Fruit fly (Drosophila melanogaster) whole organism, pupa: ENCODE data around the gene CG11050.

ENCODE experiments used
- CG10348 ChIP-seq: fragments of 200-800 bp; sonication (Bioruptor generic); IDR thresholded peaks from 2 replicates; pipeline ENCODE4 v1.3.6; 2022; ENCODE audit warnings: missing biosample characterization, missing genetic modification characterization
- CG12605 ChIP-seq: fragments of 200-800 bp; sonication (Bioruptor generic); IDR thresholded peaks from 2 replicates; pipeline ENCODE4 v1.3.6; 2022; ENCODE audit warnings: missing biosample characterization, missing genetic modification characterization
- CG13204 ChIP-seq: fragments of 200-800 bp; sonication (Bioruptor generic); optimal IDR thresholded peaks from 2 replicates; lab custom pipeline; 2018; ENCODE audit warnings: missing biosample characterization, mild to moderate bottlenecking, missing genetic modification characterization, moderate library complexity
- CG14655 ChIP-seq: fragments of 200-800 bp; sonication (Bioruptor generic); optimal IDR thresholded peaks from 3 replicates; lab custom pipeline; 2017; ENCODE audit warnings: mild to moderate bottlenecking, missing biosample characterization, missing genetic modification reagents, missing genetic modification characterization
- CG15710 ChIP-seq: fragments of 200-800 bp; sonication (Bioruptor generic); optimal IDR thresholded peaks from 2 replicates; lab custom pipeline; 2018; ENCODE audit warnings: missing biosample characterization, mild to moderate bottlenecking, missing genetic modification characterization, moderate library complexity
- CG17806 ChIP-seq: fragments of 200-800 bp; sonication (Bioruptor generic); optimal IDR thresholded peaks from 2 replicates; lab custom pipeline; 2018; ENCODE audit warnings: missing biosample characterization, mild to moderate bottlenecking, missing genetic modification characterization, moderate library complexity
- CG32121 ChIP-seq: fragments of 200-800 bp; sonication (Bioruptor generic); IDR thresholded peaks from 2 replicates; pipeline ENCODE4 v1.3.6; 2022; ENCODE audit warnings: missing biosample characterization, missing genetic modification characterization
- CG34367 ChIP-seq: fragments of 200-800 bp; sonication (Bioruptor generic); optimal IDR thresholded peaks from 2 replicates; lab custom pipeline; 2018; ENCODE audit warnings: missing biosample characterization, mild to moderate bottlenecking, missing genetic modification characterization
- CG4496 ChIP-seq: fragments of 200-800 bp; sonication (Bioruptor generic); IDR thresholded peaks from 3 replicates; pipeline ENCODE4 v1.3.6; 2022; ENCODE audit warnings: missing biosample characterization, missing genetic modification characterization
- CG8159 ChIP-seq: fragments of 200-800 bp; sonication (Bioruptor generic); optimal IDR thresholded peaks from 3 replicates; lab custom pipeline; 2018; ENCODE audit warnings: missing biosample characterization, mild to moderate bottlenecking, missing genetic modification characterization, moderate library complexity
- CG8301 ChIP-seq: fragments of 200-800 bp; sonication (Bioruptor generic); optimal IDR thresholded peaks from 2 replicates; lab custom pipeline; 2018; ENCODE audit warnings: missing biosample characterization, mild to moderate bottlenecking, missing genetic modification characterization
- CG9948 ChIP-seq: fragments of 200-800 bp; sonication (Bioruptor generic); optimal IDR thresholded peaks from 2 replicates; lab custom pipeline; 2018; ENCODE audit warnings: missing biosample characterization, mild to moderate bottlenecking, missing genetic modification characterization, moderate library complexity
- D1 ChIP-seq: fragments of 200-800 bp; sonication (Bioruptor generic); optimal IDR thresholded peaks from 2 replicates; lab custom pipeline; 2018; ENCODE audit warnings: missing biosample characterization, mild to moderate bottlenecking, missing genetic modification characterization, moderate library complexity
- EcR ChIP-seq: fragments of 200-800 bp; sonication (Bioruptor generic); optimal IDR thresholded peaks from 3 replicates; lab custom pipeline; 2019; ENCODE audit warnings: missing biosample characterization, missing genetic modification characterization, mild to moderate bottlenecking, moderate library complexity, missing genetic modification reagents
- Ets98B ChIP-seq: fragments of 200-800 bp; sonication (Bioruptor generic); IDR thresholded peaks from 2 replicates; pipeline ENCODE4 v1.3.6; 2022; ENCODE audit warnings: missing biosample characterization, missing genetic modification characterization
- Pif1A ChIP-seq: fragments of 200-800 bp; sonication (Bioruptor generic); optimal IDR thresholded peaks from 3 replicates; lab custom pipeline; 2016; ENCODE audit warnings: missing biosample characterization, missing genetic modification characterization
- Pif1B ChIP-seq: fragments of 200-800 bp; sonication (Bioruptor generic); optimal IDR thresholded peaks from 3 replicates; lab custom pipeline; 2016; ENCODE audit warnings: missing biosample characterization, missing genetic modification characterization
- Snoo ChIP-seq: fragments of 200-800 bp; sonication (Bioruptor generic); optimal IDR thresholded peaks from 3 replicates; lab custom pipeline; 2017; ENCODE audit warnings: missing biosample characterization, mild to moderate bottlenecking, missing genetic modification characterization, inconsistent platforms
- fd96Ca ChIP-seq: fragments of 200-800 bp; sonication (Bioruptor generic); IDR thresholded peaks from 3 replicates; pipeline ENCODE4 v1.3.6; 2022; ENCODE audit warnings: missing biosample characterization, missing genetic modification characterization
- gl ChIP-seq: fragments of 200-800 bp; sonication (Bioruptor generic); optimal IDR thresholded peaks from 2 replicates; lab custom pipeline; 2018; ENCODE audit warnings: missing biosample characterization, mild to moderate bottlenecking, missing genetic modification characterization
- rn ChIP-seq: fragments of 200-800 bp; sonication (Bioruptor generic); IDR thresholded peaks from 2 replicates; pipeline ENCODE4 v1.3.6; 2022; ENCODE audit warnings: missing biosample characterization, missing genetic modification characterization

CG11050 gene

DNA sequence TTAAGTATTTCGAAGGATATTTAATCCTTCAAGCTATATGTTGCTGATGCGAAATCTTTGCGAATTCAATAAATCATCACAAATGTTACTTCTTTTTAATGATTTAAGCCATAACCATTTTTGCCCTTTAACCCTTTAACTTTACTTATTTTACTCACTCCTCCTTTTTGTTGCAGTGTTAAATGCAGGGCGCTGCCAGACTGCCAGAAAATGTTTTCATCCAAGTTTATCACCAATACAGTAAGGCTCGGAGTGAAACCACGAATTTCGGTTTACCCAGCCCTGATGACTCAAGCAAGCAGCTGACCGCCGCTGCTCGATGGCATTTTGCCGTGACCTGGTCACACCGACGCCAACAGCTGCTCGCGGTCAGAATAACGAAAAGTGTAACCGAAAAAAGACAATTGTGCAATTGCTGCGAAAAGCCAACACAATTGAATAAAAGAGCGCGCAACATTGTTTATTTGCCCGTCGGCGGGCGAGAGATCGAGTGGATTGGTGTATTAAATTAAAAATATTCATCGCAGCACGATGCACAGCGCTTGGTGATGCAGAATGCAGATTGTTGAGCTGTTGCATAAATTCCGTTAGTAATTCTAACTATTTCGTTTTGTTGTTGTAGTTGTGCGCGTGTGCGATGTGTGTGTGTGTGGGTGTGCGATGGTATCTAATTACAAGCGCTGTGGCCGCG lies at the start of gene CG11050:
Gene CG11050 (plus strand): TSS at position 329 of the 691 bp plus-strand sequence.
- peak; percentile 7 for TF ChIP-seq Pif1A (GFP tag; lab: Kevin White, UChicago)
- peak; percentile 61; the same call in 2 of the 3 replicates for TF ChIP-seq fd96Ca (GFP tag; lab: Robert Waterston, UW)
- peak; percentile 54 for TF ChIP-seq CG34367 (tag; lab: Kevin White, UChicago)
- TF ChIP-seq rn: peak; percentile 37
- peak; percentile 22 for TF ChIP-seq CG9948
- peak; percentile 35 for TF ChIP-seq Pif1B
- TF ChIP-seq Ets98B (GFP tag; lab: Robert Waterston, UW): peak; percentile 77
- TF ChIP-seq CG10348 (GFP tag; lab: Robert Waterston, UW): no peak
- TF ChIP-seq Snoo (tag; lab: Kevin White, UChicago): peak; percentile 58
- no peak for TF ChIP-seq EcR (GFP tag; lab: Kevin White, UChicago)
- TF ChIP-seq CG17806 (tag; lab: Kevin White, UChicago): peak; percentile 58
- no peak for TF ChIP-seq CG13204 (GFP tag; lab: Kevin White, UChicago)
- peak; percentile 89 for TF ChIP-seq CG4496 (GFP tag; lab: Robert Waterston, UW)
- peak; percentile 50 for TF ChIP-seq CG8159 (tag; lab: Kevin White, UChicago)
- TF ChIP-seq D1: peak; percentile 30
- peak; percentile 76 for TF ChIP-seq CG12605 (GFP tag; lab: Robert Waterston, UW)
- TF ChIP-seq CG14655: peak; percentile 66
- TF ChIP-seq CG32121 (GFP tag; lab: Robert Waterston, UW): peak; percentile 77
- TF ChIP-seq gl (tag; lab: Kevin White, UChicago): no peak
- TF ChIP-seq CG15710 (tag; lab: Kevin White, UChicago): peak; percentile 19
- TF ChIP-seq CG8301: peak; percentile 68

DNA sequence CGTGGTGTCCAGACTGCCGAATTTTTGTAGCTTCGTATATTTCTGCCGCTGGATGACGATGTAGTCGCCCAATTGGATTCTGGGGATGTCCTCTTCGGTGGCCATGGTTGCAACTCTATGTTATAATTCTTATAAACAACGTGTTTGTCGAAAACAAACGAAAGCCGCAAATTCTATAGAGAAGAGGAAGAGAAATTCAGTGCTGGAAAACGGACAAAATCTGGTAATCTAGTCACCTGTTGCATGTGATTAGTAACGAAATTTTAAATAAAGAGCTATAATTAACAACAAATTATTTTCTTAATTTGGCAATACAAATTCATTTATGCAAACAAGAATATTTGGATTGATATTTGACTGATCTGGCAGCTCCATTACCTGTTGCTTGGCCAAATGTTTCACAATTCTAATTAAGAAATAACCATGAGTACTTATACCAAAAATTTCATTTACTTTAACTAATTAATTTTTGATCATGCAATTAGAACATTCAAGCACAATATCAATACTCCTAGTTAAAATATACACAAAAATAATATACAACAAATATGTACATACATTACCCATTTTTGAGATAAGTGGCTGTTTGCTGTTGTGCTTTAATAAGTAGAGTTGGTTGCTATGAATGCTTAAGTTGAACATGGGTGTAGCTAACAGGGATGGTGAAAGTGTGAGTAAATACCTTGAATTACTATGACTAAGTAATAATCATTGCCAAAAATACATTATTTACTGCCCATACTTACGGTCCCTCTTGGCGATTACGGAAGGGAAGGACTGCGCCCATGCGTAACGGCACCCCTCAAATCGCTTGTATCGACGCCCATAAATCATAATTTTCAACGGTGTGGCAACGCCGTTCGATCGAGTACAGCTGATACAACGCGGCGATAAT lies 49.1 kb upstream of the CG11050 start, which contains the start of the genes Trmt6 and Ent2:
Gene Trmt6 (minus strand): TSS at position 827 of the 895 bp plus-strand sequence.
Gene Ent2 (plus strand): TSS at position 863 of the 895 bp plus-strand sequence.
- peak; percentile 96 for TF ChIP-seq CG8159 (tag; lab: Kevin White, UChicago)
- peak; percentile 96 for TF ChIP-seq CG8301
- peak; percentile 99 for TF ChIP-seq CG4496 (GFP tag; lab: Robert Waterston, UW)
- TF ChIP-seq gl (tag; lab: Kevin White, UChicago): peak; percentile 88
- peak; percentile 96 for TF ChIP-seq Snoo (tag; lab: Kevin White, UChicago)
- peak; percentile 98 for TF ChIP-seq rn
- peak; percentile 93 for TF ChIP-seq CG34367 (tag; lab: Kevin White, UChicago)
- peak; percentile 95 for TF ChIP-seq CG12605 (GFP tag; lab: Robert Waterston, UW)
- TF ChIP-seq fd96Ca (GFP tag; lab: Robert Waterston, UW): peak; percentile 99
- TF ChIP-seq CG17806 (tag; lab: Kevin White, UChicago): peak; percentile 95
- peak; percentile 71 for TF ChIP-seq CG13204 (GFP tag; lab: Kevin White, UChicago)
- TF ChIP-seq CG9948: peak; percentile 93
- peak; percentile 67 for TF ChIP-seq D1
- TF ChIP-seq Ets98B (GFP tag; lab: Robert Waterston, UW): peak; percentile 98
- peak; percentile 97 for TF ChIP-seq Pif1B
- peak; percentile 98 for TF ChIP-seq CG32121 (GFP tag; lab: Robert Waterston, UW)
- peak; percentile 96 for TF ChIP-seq CG10348 (GFP tag; lab: Robert Waterston, UW)
- TF ChIP-seq Pif1A (GFP tag; lab: Kevin White, UChicago): peak; percentile 96
- TF ChIP-seq CG14655: peak; percentile 97
- peak; percentile 53 for TF ChIP-seq EcR (GFP tag; lab: Kevin White, UChicago)
- TF ChIP-seq CG15710 (tag; lab: Kevin White, UChicago): peak; percentile 92

DNA sequence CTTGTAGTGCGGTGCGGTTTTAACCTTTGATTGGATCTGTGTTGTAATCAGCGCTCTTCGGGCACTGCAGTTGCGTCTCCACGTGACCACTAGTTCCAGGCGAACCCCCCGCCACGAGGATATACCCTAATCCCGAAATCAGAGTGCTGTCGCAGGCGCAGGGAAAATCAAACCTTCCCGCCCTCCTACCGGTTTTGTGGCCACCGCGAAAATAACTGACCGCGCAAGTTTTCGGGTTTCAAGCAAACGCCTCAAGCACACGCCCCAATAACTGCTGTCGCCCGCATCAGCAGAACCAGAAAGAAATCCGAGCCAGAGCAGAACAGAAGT lies 48.5 kb upstream of the CG11050 start:
- no peak for TF ChIP-seq CG14655
- TF ChIP-seq EcR (GFP tag; lab: Kevin White, UChicago): no peak
- TF ChIP-seq Snoo (tag; lab: Kevin White, UChicago): no peak
- TF ChIP-seq Ets98B (GFP tag; lab: Robert Waterston, UW): no peak
- TF ChIP-seq gl (tag; lab: Kevin White, UChicago): no peak
- no peak for TF ChIP-seq CG13204 (GFP tag; lab: Kevin White, UChicago)
- no peak for TF ChIP-seq D1
- TF ChIP-seq CG15710 (tag; lab: Kevin White, UChicago): no peak
- no peak for TF ChIP-seq CG34367 (tag; lab: Kevin White, UChicago)
- no peak for TF ChIP-seq CG9948
- TF ChIP-seq CG32121 (GFP tag; lab: Robert Waterston, UW): no peak
- no peak for TF ChIP-seq CG12605 (GFP tag; lab: Robert Waterston, UW)

DNA sequence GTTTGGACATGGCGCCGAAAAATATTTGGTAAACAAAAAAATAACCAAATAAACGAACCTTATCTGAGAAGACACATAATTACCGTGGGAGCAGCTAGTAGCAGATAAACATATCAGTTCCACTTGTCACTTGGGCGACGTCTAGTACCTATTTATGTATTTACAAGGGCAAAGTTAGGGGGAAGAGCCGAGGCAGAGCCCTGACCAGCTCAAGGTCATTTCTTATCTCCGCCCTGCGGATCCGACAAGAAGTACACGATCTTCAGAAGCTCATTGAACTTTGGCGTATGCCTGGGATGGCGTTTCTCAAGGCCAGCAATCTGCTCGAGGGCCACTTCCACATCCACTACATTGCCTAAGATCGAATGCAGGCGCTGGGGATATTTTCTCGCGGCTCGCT lies 45.9 kb upstream of the CG11050 start:
- TF ChIP-seq EcR (GFP tag; lab: Kevin White, UChicago) (peak; percentile 88), D1 (no peak)

DNA sequence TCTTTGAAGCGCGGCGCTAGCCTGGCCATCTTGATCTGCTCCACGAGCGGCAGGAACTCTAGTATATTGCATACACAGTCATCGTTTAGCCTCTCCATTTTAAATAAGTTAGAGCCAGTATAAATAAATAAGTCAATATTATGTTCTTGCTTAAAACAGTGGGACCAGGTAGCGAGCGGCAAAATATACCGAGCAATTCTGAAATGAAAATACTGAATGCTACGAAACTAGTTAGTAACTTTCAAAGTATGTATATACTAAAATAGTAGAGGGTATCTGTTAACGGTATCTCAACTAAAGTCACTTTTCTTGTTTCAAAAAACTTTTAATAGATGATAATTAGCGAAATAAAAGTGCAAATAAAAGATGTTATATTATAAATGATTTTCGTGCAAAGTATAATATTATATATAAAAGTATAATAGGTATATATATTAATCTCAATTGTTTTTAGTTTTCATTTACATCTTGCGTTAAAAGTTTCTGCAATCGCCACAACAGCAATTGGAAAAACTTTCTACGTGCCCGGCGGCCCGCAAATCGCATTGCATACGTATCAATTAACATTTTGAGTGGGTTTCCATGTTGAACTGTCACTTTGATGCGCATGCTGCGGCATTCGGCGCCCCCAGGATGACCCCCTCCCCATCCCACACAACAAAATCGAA lies 44.7 kb upstream of the CG11050 start, which contains the start of gene CG13766:
Gene CG13766 (minus strand): TSS at position 162 of the 668 bp plus-strand sequence.
- TF ChIP-seq fd96Ca (GFP tag; lab: Robert Waterston, UW): no peak
- no peak for TF ChIP-seq CG34367 (tag; lab: Kevin White, UChicago)
- TF ChIP-seq D1: no peak
- no peak for TF ChIP-seq CG10348 (GFP tag; lab: Robert Waterston, UW)
- TF ChIP-seq CG9948: no peak
- TF ChIP-seq CG12605 (GFP tag; lab: Robert Waterston, UW): no peak
- TF ChIP-seq CG13204 (GFP tag; lab: Kevin White, UChicago): no peak
- TF ChIP-seq CG8159 (tag; lab: Kevin White, UChicago): no peak
- no peak for TF ChIP-seq CG15710 (tag; lab: Kevin White, UChicago)
- no peak for TF ChIP-seq CG14655
- TF ChIP-seq CG32121 (GFP tag; lab: Robert Waterston, UW): no peak
- TF ChIP-seq Pif1B: no peak
- TF ChIP-seq EcR (GFP tag; lab: Kevin White, UChicago): no peak
- no peak for TF ChIP-seq Snoo (tag; lab: Kevin White, UChicago)
- no peak for TF ChIP-seq gl (tag; lab: Kevin White, UChicago)
- no peak for TF ChIP-seq Ets98B (GFP tag; lab: Robert Waterston, UW)
- TF ChIP-seq CG8301: no peak
